Fruit fly (Drosophila melanogaster): ENCODE results near the gene CG42464.

DNA sequence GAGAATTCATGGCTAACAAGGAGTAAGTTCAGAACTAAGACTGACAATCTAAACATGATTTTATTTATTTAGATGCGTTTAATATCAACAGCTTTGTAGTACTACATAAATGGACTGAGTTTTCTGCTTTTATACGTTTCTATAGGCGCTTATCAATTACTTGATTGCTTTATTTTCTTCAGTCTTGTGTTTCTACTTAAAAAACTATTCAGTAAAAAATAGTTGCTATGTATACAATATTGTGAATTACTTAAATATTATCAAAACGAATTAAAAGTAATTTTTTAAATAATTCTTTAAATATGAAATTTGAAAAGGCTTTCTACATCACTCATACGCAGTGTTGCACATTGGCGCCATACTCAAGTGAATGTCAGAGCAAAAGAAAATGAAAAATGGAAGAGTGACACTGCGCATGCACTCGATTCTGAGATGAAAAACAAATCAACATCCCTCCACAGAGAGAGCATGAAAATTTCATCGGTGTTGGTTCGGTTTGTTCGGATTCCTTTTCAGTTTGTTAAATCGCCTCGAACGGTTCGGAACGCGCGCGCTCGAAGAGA, 18.5 kb downstream of the CG42464 start, which contains the start of the genes lectin-24A and Shaw:
- no peak for TF ChIP-seq CG11617 (GFP tag; optimal IDR thresholded peaks at IDR 0.05)
- TF ChIP-seq Clk (GFP tag; optimal IDR thresholded peaks at IDR 0.05): no peak
- TF ChIP-seq kay (GFP tag; ENCODE audit: borderline replicate concordance): no peak
- no peak for TF ChIP-seq Hr96 (GFP tag; optimal IDR thresholded peaks at IDR 0.05)
- TF ChIP-seq cic (GFP tag; optimal IDR thresholded peaks at IDR 0.05): no peak
- TF ChIP-seq CG1620 (GFP tag; optimal IDR thresholded peaks at IDR 0.05): no peak
